Worm (Caenorhabditis elegans) whole organism, late embryonic: Measurements from ENCODE around the gene VZK822L.2.

Source experiments
- T23F11.4 ChIP-seq: fragments of 200-800 bp; sonication (Bioruptor generic); optimal IDR thresholded peaks from 2 replicates; lab custom pipeline; 2018; ENCODE audit warnings: mild to moderate bottlenecking, missing genetic modification characterization, missing compliant biosample characterization
- ahr-1 ChIP-seq: sonication (generic microtip); optimal IDR thresholded peaks from 2 replicates; lab custom pipeline; 2016; ENCODE audit warnings: missing genetic modification characterization, missing compliant biosample characterization
- ama-1 ChIP-seq: fragments of 150-350 bp; optimal IDR thresholded peaks from 2 replicates; lab custom pipeline; 2014
- ceh-22 ChIP-seq: sonication (generic microtip); optimal IDR thresholded peaks from 2 replicates; lab custom pipeline; 2017; ENCODE audit warnings: missing biosample characterization, missing genetic modification characterization
- ceh-34 ChIP-seq: sonication (generic microtip); optimal IDR thresholded peaks from 2 replicates; lab custom pipeline; 2016; ENCODE audit warnings: mild to moderate bottlenecking, missing genetic modification characterization, missing compliant biosample characterization
- elt-2 ChIP-seq: sonication (generic microtip); optimal IDR thresholded peaks from 2 replicates; lab custom pipeline; 2016; ENCODE audit warnings: missing genetic modification reagents, missing genetic modification characterization, missing compliant biosample characterization
- ets-4 ChIP-seq: sonication (generic microtip); optimal IDR thresholded peaks from 2 replicates; lab custom pipeline; 2016; ENCODE audit warnings: missing genetic modification characterization, missing compliant biosample characterization
- fkh-10 ChIP-seq: fragments of 150-350 bp; optimal IDR thresholded peaks from 2 replicates; lab custom pipeline; 2014; ENCODE audit warnings: missing biosample characterization, missing genetic modification reagents, missing genetic modification characterization
- sox-2 ChIP-seq: fragments of 200-800 bp; sonication (Bioruptor generic); IDR thresholded peaks from 2 replicates; pipeline ENCODE4 v1.3.6; 2022; ENCODE audit warnings: missing genetic modification reagents, missing genetic modification characterization, missing compliant biosample characterization
- unc-3 ChIP-seq, 2 experiments: fragments of 200-800 bp in 1 of 2; sonication (Bioruptor generic) in 1 of 2; sonication (generic microtip) in 1 of 2; conservative IDR thresholded peaks in 1 of 2; optimal IDR thresholded peaks in 1 of 2; 2 replicates each; pipeline versions ENCODE4 v1.3.6 to Lab custom; 2016 to 2022; ENCODE audit warnings: missing compliant biosample characterization in 2 of 2, missing genetic modification characterization in 2 of 2, missing genetic modification reagents in 1 of 2
- unc-42 ChIP-seq: sonication (generic microtip); optimal IDR thresholded peaks from 2 replicates; lab custom pipeline; 2016; ENCODE audit warnings: missing genotype, missing genetic modification characterization, missing compliant biosample characterization
- unc-86 ChIP-seq: sonication (generic microtip); optimal IDR thresholded peaks from 2 replicates; lab custom pipeline; 2016; ENCODE audit warnings: missing genetic modification characterization, missing compliant biosample characterization

ce11 chrIV:11942313-11942712 lies 30.5 kb downstream of the VZK822L.2 start, which contains the start of gene ZK829.1:
- no peak for TF ChIP-seq unc-42 (tag; lab: Kevin White, UChicago)
- TF ChIP-seq ceh-22 = no peak
- TF ChIP-seq ama-1 (lab: Kevin White, UChicago) = no peak
- TF ChIP-seq ceh-34 (tag; lab: Kevin White, UChicago) = no peak
- TF ChIP-seq elt-2 (tag; lab: Kevin White, UChicago) = no peak
- TF ChIP-seq unc-3 (GFP tag; conservative IDR thresholded peaks at IDR 0.05; lab: Robert Waterston, UW) = no peak
- no peak for TF ChIP-seq unc-3 (tag; optimal IDR thresholded peaks at IDR 0.05; lab: Kevin White, UChicago)
- TF ChIP-seq unc-86 = no peak
- no peak for TF ChIP-seq T23F11.4
- no peak for TF ChIP-seq ahr-1 (tag; lab: Kevin White, UChicago)
- TF ChIP-seq sox-2 (GFP tag; lab: Robert Waterston, UW) = no peak
- no peak for TF ChIP-seq fkh-10 (GFP tag; lab: Kevin White, UChicago)
- no peak for TF ChIP-seq ets-4 (tag; lab: Kevin White, UChicago)
